Fruit fly (Drosophila melanogaster) whole organism, adult: ENCODE measurements around the gene GCC185.
A peak's percentile ranks its signal among the peaks of the same experiment; 100 is the strongest.

Experiments used
- Crg-1 ChIP-seq: fragments of 200-800 bp; sonication (Bioruptor generic); optimal IDR thresholded peaks from 2 replicates; lab custom pipeline; 2016; ENCODE audit warnings: missing biosample characterization, missing genetic modification characterization
- kay ChIP-seq: fragments of 200-800 bp; sonication (Bioruptor generic); peaks from one replicate; lab custom pipeline; 2016; ENCODE audit warnings: missing biosample characterization, missing genetic modification characterization, borderline replicate concordance

- TF ChIP-seq Crg-1 (GFP tag; lab: Kevin White, UChicago) (no peak), kay (GFP tag; lab: Kevin White, UChicago) (peak; percentile 37)
Measured at dm6 chr3R:11978278-11978677, 32.3 kb upstream of the GCC185 start.
